Worm (Caenorhabditis elegans): ENCODE results near the gene srh-20.

- TF ChIP-seq madf-8 (GFP tag; conservative IDR thresholded peaks at IDR 0.05): no peak
- no peak for TF ChIP-seq athp-1 (tag; optimal IDR thresholded peaks at IDR 0.05)
- TF ChIP-seq C06A6.2 (GFP tag; conservative IDR thresholded peaks at IDR 0.05): no peak
- TF ChIP-seq dox-1 (GFP tag; IDR thresholded peaks at IDR 0.05): no peak
- no peak for TF ChIP-seq unc-62 (GFP tag; optimal IDR thresholded peaks at IDR 0.05)
- TF ChIP-seq Y56A3A.18 (GFP tag; IDR thresholded peaks at IDR 0.05): no peak
- no peak for TF ChIP-seq ZK185.1 (tag; optimal IDR thresholded peaks at IDR 0.05; ENCODE audit: poor library complexity, severe bottlenecking)
- no peak for TF ChIP-seq somi-1 (GFP tag; optimal IDR thresholded peaks at IDR 0.05)
- no peak for TF ChIP-seq efl-1 (GFP tag; optimal IDR thresholded peaks at IDR 0.05)
- no peak for TF ChIP-seq dpl-1 (GFP tag; optimal IDR thresholded peaks at IDR 0.05)
Measured at ce11 chrV:4951434-4951833, 26.7 kb downstream of the srh-20 start, which contains the start of gene str-207.

All from whole organism, young adult.